Fruit fly (Drosophila melanogaster) whole organism, adult: Measurements from ENCODE around the gene CG10948.

Experiments used
- CG11617 ChIP-seq: fragments of 200-800 bp; sonication (Bioruptor generic); optimal IDR thresholded peaks from 2 replicates; lab custom pipeline; 2017; ENCODE audit warnings: mild to moderate bottlenecking, missing biosample characterization, missing genetic modification reagents, missing genetic modification characterization
- CG1620 ChIP-seq: fragments of 200-800 bp; sonication (Bioruptor generic); optimal IDR thresholded peaks from 2 replicates; lab custom pipeline; 2016; ENCODE audit warnings: missing biosample characterization, missing genetic modification characterization
- CG5204 ChIP-seq: fragments of 200-800 bp; sonication (Bioruptor generic); optimal IDR thresholded peaks from 2 replicates; lab custom pipeline; 2016; ENCODE audit warnings: missing biosample characterization, missing genetic modification characterization
- Crg-1 ChIP-seq: fragments of 200-800 bp; sonication (Bioruptor generic); optimal IDR thresholded peaks from 2 replicates; lab custom pipeline; 2016; ENCODE audit warnings: missing biosample characterization, missing genetic modification characterization
- kay ChIP-seq: fragments of 200-800 bp; sonication (Bioruptor generic); peaks from one replicate; lab custom pipeline; 2016; ENCODE audit warnings: missing biosample characterization, missing genetic modification characterization, borderline replicate concordance
- toe ChIP-seq: fragments of 200-800 bp; sonication (Bioruptor generic); optimal IDR thresholded peaks from 2 replicates; lab custom pipeline; 2016; ENCODE audit warnings: missing biosample characterization, missing genetic modification characterization

DNA sequence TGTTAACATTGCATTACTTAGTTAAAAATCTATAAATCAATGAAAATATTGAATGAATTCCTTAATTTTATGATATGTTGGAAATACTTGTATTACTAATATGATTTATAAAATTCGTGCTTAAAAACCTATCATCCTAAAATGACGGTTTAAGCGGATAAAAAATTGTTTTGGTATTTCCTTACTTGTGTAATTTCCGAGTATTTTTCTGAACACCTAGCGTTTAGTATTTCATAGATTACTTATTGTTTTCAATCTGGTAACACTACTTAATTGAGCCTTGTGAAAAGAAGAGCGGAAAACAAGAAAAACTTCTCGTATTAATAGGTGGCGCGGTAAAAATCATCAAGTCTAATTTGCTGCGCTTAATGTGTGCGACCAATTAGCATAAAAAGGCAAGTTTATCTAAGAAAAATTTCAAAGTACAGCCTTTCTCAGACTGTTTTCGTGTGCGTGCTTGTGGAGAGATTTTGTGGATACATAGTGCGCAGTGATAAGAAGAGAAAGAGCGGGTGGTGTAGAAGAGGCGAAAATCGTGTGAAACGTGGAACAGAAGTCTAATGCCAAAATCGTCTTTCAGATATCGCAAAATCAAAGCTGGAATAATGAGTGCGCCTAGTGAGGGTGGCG lies 44.1 kb downstream of the CG10948 start, which contains the start of gene Sap130:
- TF ChIP-seq toe (GFP tag; lab: Kevin White, UChicago) = no peak
- no peak for TF ChIP-seq CG1620
- no peak for TF ChIP-seq Crg-1 (GFP tag; lab: Kevin White, UChicago)
- no peak for TF ChIP-seq CG5204 (GFP tag; lab: Kevin White, UChicago)
- no peak for TF ChIP-seq CG11617
- no peak for TF ChIP-seq kay
